Worm (Caenorhabditis elegans): ENCODE results near the gene mec-15.

The mec-15 gene

ce11 chrII:10271093-10271492, 31.6 kb upstream of the mec-15 start, which contains the start of gene F54B3.4:
F54B3.4 (minus strand) TSS chrII:10271193.
- no peak for TF ChIP-seq nhr-237 (tag; optimal IDR thresholded peaks at IDR 0.05)
- no peak for TF ChIP-seq dsc-1 (tag; optimal IDR thresholded peaks at IDR 0.05)
- no peak for TF ChIP-seq ceh-90 (tag; optimal IDR thresholded peaks at IDR 0.05)

ce11 chrII:10270052-10270451, 30.6 kb upstream of the mec-15 start, which contains the start of gene F54B3.2:
F54B3.2 (minus strand) TSS chrII:10270152.
- TF ChIP-seq jun-1 (tag; optimal IDR thresholded peaks at IDR 0.05), result no peak
- no peak for TF ChIP-seq ceh-90 (tag; optimal IDR thresholded peaks at IDR 0.05)
- no peak for TF ChIP-seq C34B4.2 (tag; optimal IDR thresholded peaks at IDR 0.05)
- no peak for TF ChIP-seq nhr-12 (tag; optimal IDR thresholded peaks at IDR 0.05)
- no peak for TF ChIP-seq irx-1 (tag; optimal IDR thresholded peaks at IDR 0.05)
- no peak for TF ChIP-seq vab-15 (tag; optimal IDR thresholded peaks at IDR 0.05)
- TF ChIP-seq ces-1 (GFP tag; optimal IDR thresholded peaks at IDR 0.05), result no peak
- no peak for TF ChIP-seq dpl-1 (GFP tag; optimal IDR thresholded peaks at IDR 0.05)
- no peak for TF ChIP-seq elt-3 (tag; optimal IDR thresholded peaks at IDR 0.05)
- TF ChIP-seq hpl-2 (GFP tag; optimal IDR thresholded peaks at IDR 0.05), result no peak
- no peak for TF ChIP-seq nhr-237 (tag; optimal IDR thresholded peaks at IDR 0.05)

- TF ChIP-seq dpl-1 (GFP tag; optimal IDR thresholded peaks at IDR 0.05) (no peak), ets-5 (GFP tag; IDR thresholded peaks at IDR 0.05) (no peak), nhr-77 (tag; optimal IDR thresholded peaks at IDR 0.05) (no peak), elt-3 (tag; optimal IDR thresholded peaks at IDR 0.05) (no peak), irx-1 (tag; optimal IDR thresholded peaks at IDR 0.05) (no peak), nhr-47 (tag; optimal IDR thresholded peaks at IDR 0.05) (no peak), unc-30 (tag; optimal IDR thresholded peaks at IDR 0.05) (no peak), pax-3 (tag; optimal IDR thresholded peaks at IDR 0.05) (no peak), snpc-4 (tag; optimal IDR thresholded peaks at IDR 0.05) (no peak), ama-1 (optimal IDR thresholded peaks at IDR 0.05) (no peak), sup-37 (GFP tag; optimal IDR thresholded peaks at IDR 0.05) (no peak), nhr-11 (tag; optimal IDR thresholded peaks at IDR 0.05) (no peak), efl-3 (GFP tag; optimal IDR thresholded peaks at IDR 0.05) (no peak), aha-1 (tag; optimal IDR thresholded peaks at IDR 0.05) (no peak), ceh-63 (GFP tag; optimal IDR thresholded peaks at IDR 0.05) (no peak), C04F5.9 (tag; optimal IDR thresholded peaks at IDR 0.05) (no peak), zag-1 (tag; optimal IDR thresholded peaks at IDR 0.05) (no peak)
These were observed 21.8 kb upstream of the mec-15 start for ce11 chrII:10261261-10261660.

ce11 chrII:10252048-10252447, 12.6 kb upstream of the mec-15 start:
- TF ChIP-seq nhr-84 (tag; optimal IDR thresholded peaks at IDR 0.05) (no peak), pag-3 (tag; optimal IDR thresholded peaks at IDR 0.05; ENCODE audit: borderline replicate concordance, insufficient read depth) (no peak)

- TF ChIP-seq efl-1 (optimal IDR thresholded peaks at IDR 0.05) (no peak), efl-1 (GFP tag; optimal IDR thresholded peaks at IDR 0.05 in 1 of 2) (peak in 1 of 2 experiments; percentile 1), lin-13 (GFP tag; optimal IDR thresholded peaks at IDR 0.05) (no peak), isw-1 (GFP tag; IDR thresholded peaks at IDR 0.05) (no peak), aly-2 (tag; optimal IDR thresholded peaks at IDR 0.05) (peak; percentile 22)
These were observed 11.5 kb upstream of the mec-15 start, which contains the start of gene F54B3.1 for ce11 chrII:10250966-10251365. F54B3.1 (plus strand) TSS chrII:10251266.

- TF ChIP-seq fkh-10 (GFP tag; optimal IDR thresholded peaks at IDR 0.05) (peak; percentile 66), elt-2 (tag; optimal IDR thresholded peaks at IDR 0.05) (peak; percentile 29), tlp-1 (tag; optimal IDR thresholded peaks at IDR 0.05) (no peak), fkh-4 (tag; optimal IDR thresholded peaks at IDR 0.05; ENCODE audit: borderline replicate concordance) (peak; percentile 50), lin-39 (tag; optimal IDR thresholded peaks at IDR 0.05) (peak; percentile 44), dsc-1 (tag; optimal IDR thresholded peaks at IDR 0.05) (peak; percentile 83), fkh-8 (tag; optimal IDR thresholded peaks at IDR 0.05) (peak; percentile 93), ama-1 (optimal IDR thresholded peaks at IDR 0.05) (no peak), nhr-237 (tag; optimal IDR thresholded peaks at IDR 0.05) (peak; percentile 70), xbp-1 (tag; optimal IDR thresholded peaks at IDR 0.05) (peak; percentile 88), sup-37 (GFP tag; optimal IDR thresholded peaks at IDR 0.05) (no peak), mep-1 (tag; optimal IDR thresholded peaks at IDR 0.05) (peak; percentile 88), nhr-19 (GFP tag; conservative IDR thresholded peaks at IDR 0.05) (peak; percentile 95), hlh-17 (GFP tag; optimal IDR thresholded peaks at IDR 0.05; ENCODE audit: borderline replicate concordance) (no peak), Y116A8C.19 (tag; optimal IDR thresholded peaks at IDR 0.05; ENCODE audit: borderline replicate concordance) (no peak), vab-15 (tag; optimal IDR thresholded peaks at IDR 0.05) (peak; percentile 77)
These were observed 9.0 kb upstream of the mec-15 start, which contains the start of gene atad-3 for ce11 chrII:10248355-10249041. atad-3 (plus strand) TSS chrII:10248991.
